Fruit fly (Drosophila melanogaster): ENCODE measurements around the gene CG1105.

The CG1105 gene

DNA sequence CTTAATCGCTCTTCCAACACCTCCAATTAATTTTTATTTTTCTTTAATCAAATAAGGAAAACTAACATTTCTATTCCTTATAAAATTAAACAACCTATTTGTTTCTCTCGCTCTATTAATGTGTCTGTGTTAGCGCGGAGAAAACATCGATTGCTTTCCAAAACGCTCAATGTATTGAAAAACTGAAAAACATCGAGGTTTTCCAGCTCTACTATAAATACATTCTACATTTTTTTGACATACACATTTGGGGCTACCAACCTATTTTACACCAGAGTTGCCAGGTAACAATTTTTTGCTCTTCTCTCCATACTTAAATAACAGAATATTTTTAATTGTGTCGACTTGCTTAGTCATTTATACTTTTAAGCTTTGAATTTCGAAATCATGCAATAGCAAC is 25.0 kb upstream of the CG1105 start (continued):
- TF ChIP-seq Gug (GFP tag; IDR thresholded peaks at IDR 0.05) (no peak), CG10462 (GFP tag; optimal IDR thresholded peaks at IDR 0.05) (peak; percentile 23), CG12299 (tag; optimal IDR thresholded peaks at IDR 0.05) (no peak), CG8924 (tag; optimal IDR thresholded peaks at IDR 0.05) (peak; percentile 62), BEAF-32 (GFP tag; optimal IDR thresholded peaks at IDR 0.05) (peak; percentile 71), Ssrp (tag; optimal IDR thresholded peaks at IDR 0.05) (no peak), peb (GFP tag; IDR thresholded peaks at IDR 0.05) (no peak), CG14710 (tag; optimal IDR thresholded peaks at IDR 0.05) (peak; percentile 71), CG18764 (GFP tag; optimal IDR thresholded peaks at IDR 0.05) (no peak), Bdp1 (GFP tag; optimal IDR thresholded peaks at IDR 0.05) (no peak), MESR4 (GFP tag; optimal IDR thresholded peaks at IDR 0.05) (peak; percentile 43), Kr (GFP tag; optimal IDR thresholded peaks at IDR 0.05) (no peak), CG2202 (tag; optimal IDR thresholded peaks at IDR 0.05) (no peak), Pdp1 (GFP tag; optimal IDR thresholded peaks at IDR 0.05) (peak; percentile 5 to 66), CG7963 (GFP tag; IDR thresholded peaks at IDR 0.05; ENCODE audit: partially characterized antibody) (0 out of 3 replicates have a peak, but pooled peaks have one; percentile 39), Elba2 (GFP tag; optimal IDR thresholded peaks at IDR 0.05) (no peak), Ets65A (GFP tag) (no peak), Jarid2 (GFP tag; optimal IDR thresholded peaks at IDR 0.05) (no peak), E2f1 (GFP tag; IDR thresholded peaks at IDR 0.05) (no peak), CG7357 (GFP tag; IDR thresholded peaks at IDR 0.05) (no peak), CG2129 (GFP tag; IDR thresholded peaks at IDR 0.05; ENCODE audit: partially characterized antibody) (no peak), unpg (GFP tag; optimal IDR thresholded peaks at IDR 0.05) (peak; percentile 34), CTCF (GFP tag; optimal IDR thresholded peaks at IDR 0.05) (peak; percentile 75), CG15514 (GFP tag; optimal IDR thresholded peaks at IDR 0.05) (peak; percentile 52), fru (optimal IDR thresholded peaks at IDR 0.05) (no peak), lmd (GFP tag; IDR thresholded peaks at IDR 0.05) (no peak), pan (optimal IDR thresholded peaks at IDR 0.05) (no peak), pan (GFP tag; optimal IDR thresholded peaks at IDR 0.05 in 1 of 2, IDR thresholded peaks at IDR 0.05 in 1 of 2) (no peak), CG30403 (GFP tag; optimal IDR thresholded peaks at IDR 0.05) (peak; percentile 57), CG17186 (GFP tag; optimal IDR thresholded peaks at IDR 0.05) (peak; percentile 3), h (optimal IDR thresholded peaks at IDR 0.05) (no peak), CG3847 (GFP tag; IDR thresholded peaks at IDR 0.05) (peak; percentile 43), lov (optimal IDR thresholded peaks at IDR 0.05) (no peak), lov (GFP tag; IDR thresholded peaks at IDR 0.05) (no peak), CG4730 (GFP tag; IDR thresholded peaks at IDR 0.05) (no peak), gro (GFP tag; optimal IDR thresholded peaks at IDR 0.05) (no peak), pros (GFP tag; optimal IDR thresholded peaks at IDR 0.05) (no peak), cg (GFP tag; optimal IDR thresholded peaks at IDR 0.05) (peak; percentile 5), BtbVII (GFP tag; optimal IDR thresholded peaks at IDR 0.05) (no peak), Xrp1 (GFP tag; IDR thresholded peaks at IDR 0.05) (no peak; the same call in 1 of the 2 replicates), cas (GFP tag; IDR thresholded peaks at IDR 0.05) (no peak), CG32532 (GFP tag; IDR thresholded peaks at IDR 0.05) (no peak), CG18262 (tag; optimal IDR thresholded peaks at IDR 0.05) (no peak), CG1832 (GFP tag; optimal IDR thresholded peaks at IDR 0.05) (no peak), Gsc (GFP tag; IDR thresholded peaks at IDR 0.05) (no peak), hb (GFP tag; IDR thresholded peaks at IDR 0.05; ENCODE audit: partially characterized antibody) (peak; percentile 70; the same call in 2 of the 3 replicates), CG7839 (tag; optimal IDR thresholded peaks at IDR 0.05) (no peak), CG5953 (GFP tag; IDR thresholded peaks at IDR 0.05) (no peak), zf30C (GFP tag; optimal IDR thresholded peaks at IDR 0.05) (peak; percentile 44), Usf (GFP tag; optimal IDR thresholded peaks at IDR 0.05) (no peak), fd64A (GFP tag; optimal IDR thresholded peaks at IDR 0.05) (no peak), CG42726 (GFP tag; IDR thresholded peaks at IDR 0.05; ENCODE audit: partially characterized antibody) (peak; percentile 59; the same call in 1 of the 2 replicates), Tbp (GFP tag; optimal IDR thresholded peaks at IDR 0.05) (no peak)
